Worm (Caenorhabditis elegans) whole organism, L4/young adult: ENCODE results near the gene gst-16.

Experiments used
- W03F9.2 ChIP-seq: fragments of 150-350 bp; optimal IDR thresholded peaks from 2 replicates; lab custom pipeline; 2014; ENCODE audit warnings: missing biosample characterization, missing genetic modification characterization
- dao-5 ChIP-seq: sonication (generic microtip); optimal IDR thresholded peaks from 2 replicates; lab custom pipeline; 2016; ENCODE audit warnings: missing genotype, missing genetic modification characterization, moderate library complexity, missing compliant biosample characterization
- him-1 ChIP-seq: sonication (generic microtip); optimal IDR thresholded peaks from 2 replicates; lab custom pipeline; 2016; ENCODE audit warnings: missing genotype, missing genetic modification reagents, missing genetic modification characterization, missing compliant biosample characterization

ce11 chrII:13640210-13640609 is 16.0 kb upstream of the gst-16 start:
- TF ChIP-seq dao-5 (tag; lab: Kevin White, UChicago) (no peak), W03F9.2 (tag; lab: Kevin White, UChicago) (no peak), him-1 (tag; lab: Kevin White, UChicago) (no peak)
